Worm (Caenorhabditis elegans): ENCODE data around the gene F54D5.17.

Gene F54D5.17

ce11 chrII:11604613-11605012 lies 48.2 kb downstream of the F54D5.17 start:
- peak; percentile 58 for TF ChIP-seq pha-4 (tag; optimal IDR thresholded peaks at IDR 0.05)
- no peak for TF ChIP-seq ztf-11 (tag; optimal IDR thresholded peaks at IDR 0.05)
- TF ChIP-seq elt-2 (tag; optimal IDR thresholded peaks at IDR 0.05) = peak; percentile 82
- TF ChIP-seq pqm-1 (tag; optimal IDR thresholded peaks at IDR 0.05) = peak; percentile 67
- no peak for TF ChIP-seq ZK546.5 (tag; optimal IDR thresholded peaks at IDR 0.05)
- TF ChIP-seq nhr-237 (tag; optimal IDR thresholded peaks at IDR 0.05) = no peak
- no peak for TF ChIP-seq ceh-16 (tag; optimal IDR thresholded peaks at IDR 0.05)

Measured in whole organism, L3 larva.